Worm (Caenorhabditis elegans) whole organism, L1 larva: ENCODE data around the gene nhr-28.
A peak's percentile ranks its signal among the peaks of the same experiment; 100 is the strongest.

Source experiments
- efl-1 ChIP-seq, 4 experiments: fragments of 150-350 bp; optimal IDR thresholded peaks in 3 of 4; peaks in 1 of 4; 1 replicate in 1 of 4; 2 replicates in 3 of 4; lab custom pipeline; 2014; ENCODE audit warnings: missing biosample characterization in 2 of 4, missing genetic modification characterization in 2 of 4, missing genetic modification reagents in 2 of 4
- elt-2 ChIP-seq: sonication (generic microtip); optimal IDR thresholded peaks from 2 replicates; lab custom pipeline; 2016; ENCODE audit warnings: missing genetic modification characterization, mild to moderate bottlenecking, inconsistent platforms, missing compliant biosample characterization, missing genetic modification reagents
- lsy-2 ChIP-seq, 2 experiments: fragments of 150-350 bp; optimal IDR thresholded peaks; 2 replicates each; lab custom pipeline; 2014; ENCODE audit warnings: missing biosample characterization in 2 of 2, missing genetic modification characterization in 2 of 2
- skn-1 ChIP-seq: fragments of 150-350 bp; optimal IDR thresholded peaks from 2 replicates; lab custom pipeline; 2014; ENCODE audit warnings: missing biosample characterization, missing genetic modification characterization
- snpc-4 ChIP-seq: fragments of 150-350 bp; optimal IDR thresholded peaks from 2 replicates; lab custom pipeline; 2014; ENCODE audit warnings: missing biosample characterization, missing genetic modification characterization

DNA sequence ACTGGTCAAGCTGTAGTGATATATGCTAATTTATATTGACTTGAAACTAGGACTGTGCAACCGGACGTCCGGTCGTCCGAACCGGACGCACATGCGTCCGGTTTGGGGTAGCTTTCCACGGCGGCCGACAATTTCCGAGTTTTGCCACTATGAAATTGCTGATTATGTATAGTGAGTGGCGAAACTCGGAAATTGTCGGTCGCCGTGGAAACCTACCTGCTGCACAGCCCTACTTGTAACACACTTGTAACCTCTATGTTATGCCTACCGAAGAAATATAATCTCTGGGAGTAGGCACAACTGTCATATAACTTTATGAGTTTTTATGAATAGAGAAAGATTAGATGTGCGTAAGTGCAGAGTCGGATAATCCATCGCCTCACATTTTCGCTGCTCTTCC lies 17.8 kb upstream of the nhr-28 start:
- TF ChIP-seq elt-2 (tag; lab: Kevin White, UChicago) (no peak), snpc-4 (tag; lab: Kevin White, UChicago) (peak; percentile 50), efl-1 (optimal IDR thresholded peaks at IDR 0.05; lab: Kevin White, UChicago) (no peak), efl-1 (GFP tag; optimal IDR thresholded peaks at IDR 0.05 in 1 of 2; lab: Kevin White, UChicago) (no peak), skn-1 (no peak), lsy-2 (tag; optimal IDR thresholded peaks at IDR 0.05; lab: Kevin White, UChicago) (no peak)
